Worm (Caenorhabditis elegans) whole organism, midembryonic: ENCODE data around the gene F11C1.4.

Source experiments
- cog-1 ChIP-seq: sonication (generic microtip); optimal IDR thresholded peaks from 2 replicates; lab custom pipeline; 2016; ENCODE audit warnings: missing genetic modification characterization, missing compliant biosample characterization
- klf-2 ChIP-seq: fragments of 200-800 bp; sonication (Bioruptor generic); conservative IDR thresholded peaks from 2 replicates; pipeline ENCODE4 v1.3.6; 2022; ENCODE audit warnings: missing genetic modification reagents, missing genetic modification characterization, missing compliant biosample characterization
- ztf-29 ChIP-seq: fragments of 200-800 bp; sonication (Bioruptor generic); IDR thresholded peaks from 2 replicates; pipeline ENCODE4 v1.3.6; 2022; ENCODE audit warnings: missing genetic modification reagents, missing genetic modification characterization, missing compliant biosample characterization

DNA sequence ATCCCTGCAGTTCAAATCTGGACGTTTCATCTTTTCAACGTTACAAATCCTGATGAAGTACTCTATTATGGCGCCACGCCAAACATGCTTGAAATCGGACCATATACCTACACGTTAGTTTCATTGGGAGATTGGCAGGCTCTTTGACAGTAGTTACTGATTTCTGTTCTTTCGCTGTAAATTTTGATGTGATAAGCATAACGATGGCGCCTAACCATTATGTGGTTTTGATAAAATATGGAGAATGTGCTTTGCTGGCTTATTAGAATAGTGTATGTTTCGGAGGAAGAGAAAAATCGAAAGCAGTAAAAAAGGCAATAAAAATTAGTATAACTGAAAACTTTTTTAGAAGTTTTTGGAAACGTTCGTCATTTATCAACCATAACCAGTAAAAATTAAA, 5.9 kb downstream of the F11C1.4 start:
- TF ChIP-seq ztf-29 (GFP tag; lab: Robert Waterston, UW) (no peak), klf-2 (no peak), cog-1 (no peak)
